Fruit fly (Drosophila melanogaster): ENCODE measurements around the gene CG11249.

dm6 chr3L:21700945-21701344, 29.0 kb downstream of the CG11249 start:
- no peak for TF ChIP-seq CG8159 (tag; optimal IDR thresholded peaks at IDR 0.05)
- TF ChIP-seq CG9948 (tag; optimal IDR thresholded peaks at IDR 0.05) = no peak
- no peak for TF ChIP-seq Pif1A (GFP tag; optimal IDR thresholded peaks at IDR 0.05)
- no peak for TF ChIP-seq CG34367 (tag; optimal IDR thresholded peaks at IDR 0.05)
- TF ChIP-seq CG14655 (GFP tag; optimal IDR thresholded peaks at IDR 0.05) = no peak
- TF ChIP-seq D1 (tag; optimal IDR thresholded peaks at IDR 0.05) = no peak
